Worm (Caenorhabditis elegans): ENCODE results near the gene ZK262.4.

DNA sequence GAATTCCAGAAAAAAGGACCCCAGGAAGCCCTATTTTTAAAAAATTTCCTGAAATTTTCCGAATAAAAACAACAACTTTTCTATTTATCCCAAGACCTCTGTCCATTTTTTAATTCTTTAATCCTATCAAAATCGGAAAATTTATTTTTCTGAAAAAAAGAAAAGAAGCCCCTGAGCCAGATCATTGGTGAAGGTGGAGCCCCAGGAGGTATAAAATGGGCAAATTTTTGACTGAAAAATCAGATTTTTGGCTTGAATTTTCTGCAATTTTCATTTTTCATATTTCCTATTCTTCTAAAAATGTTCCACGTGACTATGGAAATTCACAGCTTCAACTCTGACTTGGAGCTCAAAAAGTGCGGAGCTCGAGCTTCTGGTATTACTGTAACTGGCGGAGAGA, 45.6 kb downstream of the ZK262.4 start, which contains the start of gene Y51A2B.8:
- TF ChIP-seq Y22D7AL.16 (tag; optimal IDR thresholded peaks at IDR 0.05) = no peak
- TF ChIP-seq pha-4 (tag; optimal IDR thresholded peaks at IDR 0.05) = no peak
- TF ChIP-seq ztf-16 (tag; optimal IDR thresholded peaks at IDR 0.05) = no peak
- TF ChIP-seq ahr-1 (tag; optimal IDR thresholded peaks at IDR 0.05) = no peak
- TF ChIP-seq tbx-2 (tag; optimal IDR thresholded peaks at IDR 0.05) = no peak
- no peak for TF ChIP-seq unc-86 (tag; optimal IDR thresholded peaks at IDR 0.05)
- TF ChIP-seq pag-3 (tag; optimal IDR thresholded peaks at IDR 0.05; ENCODE audit: borderline replicate concordance) = no peak

Measured in whole organism, late embryonic.